Worm (Caenorhabditis elegans): Measurements from ENCODE around the gene atad-3.
A peak's percentile ranks its signal among the peaks of the same experiment; 100 is the strongest.

Gene atad-3

ce11 chrII:10248355-10249041, at the start of gene atad-3 (continued):
- TF ChIP-seq nfya-1 (tag; optimal IDR thresholded peaks at IDR 0.05): peak; percentile 63
- no peak for TF ChIP-seq pax-1 (tag; optimal IDR thresholded peaks at IDR 0.05)
- peak; percentile 95 for TF ChIP-seq F13H6.1 (tag; optimal IDR thresholded peaks at IDR 0.05)
- peak; percentile 65 for TF ChIP-seq ceh-48 (tag; optimal IDR thresholded peaks at IDR 0.05)
- peak; percentile 68 for TF ChIP-seq hlh-15 (tag; optimal IDR thresholded peaks at IDR 0.05)
- TF ChIP-seq ttx-3 (tag; optimal IDR thresholded peaks at IDR 0.05): peak; percentile 62
- TF ChIP-seq hlh-30 (tag; optimal IDR thresholded peaks at IDR 0.05; ENCODE audit: insufficient read depth): peak; percentile 16
- no peak for TF ChIP-seq fkh-10 (GFP tag; optimal IDR thresholded peaks at IDR 0.05)
- TF ChIP-seq ceh-45 (GFP tag; IDR thresholded peaks at IDR 0.05): peak; percentile 89; the same call in 1 of the 2 replicates
- peak; percentile 76 for TF ChIP-seq sox-2 (GFP tag; IDR thresholded peaks at IDR 0.05)
- peak; percentile 95 for TF ChIP-seq unc-3 (GFP tag; conservative IDR thresholded peaks at IDR 0.05)
- peak; percentile 77 for TF ChIP-seq unc-3 (tag; optimal IDR thresholded peaks at IDR 0.05)
- TF ChIP-seq pat-9 (tag; optimal IDR thresholded peaks at IDR 0.05): peak; percentile 58
- TF ChIP-seq elt-4 (tag; optimal IDR thresholded peaks at IDR 0.05): peak; percentile 8
- TF ChIP-seq sox-4 (tag; optimal IDR thresholded peaks at IDR 0.05): peak; percentile 48
- TF ChIP-seq odd-2 (tag; optimal IDR thresholded peaks at IDR 0.05): no peak
- peak; percentile 55 for TF ChIP-seq pha-2 (tag; optimal IDR thresholded peaks at IDR 0.05)

DNA sequence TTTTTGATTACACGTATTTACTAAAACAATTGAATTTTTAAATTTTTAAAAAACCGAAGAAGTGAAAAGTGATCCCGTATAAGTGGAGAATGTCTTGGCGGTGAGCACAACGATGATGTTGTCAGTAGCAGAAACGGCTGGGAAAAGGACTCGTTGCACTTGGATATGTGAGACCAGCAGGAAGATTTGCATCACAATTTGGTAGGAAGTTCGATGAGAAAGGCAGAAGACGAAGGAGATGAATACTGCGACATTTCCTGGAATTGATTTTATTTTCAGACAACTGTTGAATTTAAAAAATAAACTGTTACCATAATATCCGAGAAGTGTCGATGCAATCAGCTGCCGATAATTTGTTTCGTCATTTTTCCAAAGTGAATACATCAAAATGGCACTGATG, 48.9 kb upstream of the atad-3 start, which contains the start of gene R05H5.4:
Gene R05H5.4, minus strand, starts transcription at position 101 of the 400 bp plus-strand sequence.
- TF ChIP-seq sdc-2 (tag; optimal IDR thresholded peaks at IDR 0.05) (no peak), C08G9.2 (tag; optimal IDR thresholded peaks at IDR 0.05) (no peak), fkh-10 (GFP tag; optimal IDR thresholded peaks at IDR 0.05) (no peak), pqm-1 (tag; optimal IDR thresholded peaks at IDR 0.05) (no peak)

- TF ChIP-seq ceh-14 (tag; optimal IDR thresholded peaks at IDR 0.05) (peak; percentile 40), F13H6.1 (tag; optimal IDR thresholded peaks at IDR 0.05) (no peak), pax-1 (tag; optimal IDR thresholded peaks at IDR 0.05) (no peak), hlh-15 (tag; optimal IDR thresholded peaks at IDR 0.05) (no peak), ceh-18 (tag; optimal IDR thresholded peaks at IDR 0.05) (no peak), elt-4 (tag; optimal IDR thresholded peaks at IDR 0.05) (no peak), ttx-3 (tag; optimal IDR thresholded peaks at IDR 0.05) (no peak), zip-5 (tag; optimal IDR thresholded peaks at IDR 0.05) (peak; percentile 54), fax-1 (tag; optimal IDR thresholded peaks at IDR 0.05) (peak; percentile 36), C38D4.7 (GFP tag; optimal IDR thresholded peaks at IDR 0.05) (peak; percentile 26), che-1 (tag; optimal IDR thresholded peaks at IDR 0.05) (no peak), ceh-19 (GFP tag; optimal IDR thresholded peaks at IDR 0.05) (no peak), pha-2 (tag; optimal IDR thresholded peaks at IDR 0.05) (peak; percentile 14), fkh-10 (GFP tag; optimal IDR thresholded peaks at IDR 0.05) (no peak), ceh-34 (tag; optimal IDR thresholded peaks at IDR 0.05) (peak; percentile 4), hlh-8 (tag; optimal IDR thresholded peaks at IDR 0.05) (peak; percentile 65), syd-9 (tag; optimal IDR thresholded peaks at IDR 0.05) (no peak), Y22D7AL.16 (tag; optimal IDR thresholded peaks at IDR 0.05) (no peak), ref-2 (tag; optimal IDR thresholded peaks at IDR 0.05) (peak; percentile 24), sox-2 (GFP tag; IDR thresholded peaks at IDR 0.05) (0 out of 2 replicates have a peak, but pooled peaks have one; percentile 22), C08G9.2 (tag; optimal IDR thresholded peaks at IDR 0.05) (peak; percentile 52), ets-4 (tag; optimal IDR thresholded peaks at IDR 0.05) (peak; percentile 70), ceh-45 (GFP tag; IDR thresholded peaks at IDR 0.05) (no peak), hlh-6 (tag; optimal IDR thresholded peaks at IDR 0.05) (no peak), ceh-30 (tag; optimal IDR thresholded peaks at IDR 0.05) (no peak), tbx-2 (tag; optimal IDR thresholded peaks at IDR 0.05) (peak; percentile 81), ceh-6 (GFP tag; optimal IDR thresholded peaks at IDR 0.05) (no peak), sox-4 (tag; optimal IDR thresholded peaks at IDR 0.05) (no peak), pqm-1 (tag; optimal IDR thresholded peaks at IDR 0.05) (no peak), ceh-2 (tag; optimal IDR thresholded peaks at IDR 0.05) (peak; percentile 64), mec-3 (tag; optimal IDR thresholded peaks at IDR 0.05; ENCODE audit: borderline replicate concordance) (no peak), ceh-22 (tag; optimal IDR thresholded peaks at IDR 0.05) (no peak), nfya-1 (tag; optimal IDR thresholded peaks at IDR 0.05) (no peak), unc-42 (tag; optimal IDR thresholded peaks at IDR 0.05) (peak; percentile 42), hlh-30 (tag; optimal IDR thresholded peaks at IDR 0.05; ENCODE audit: insufficient read depth) (no peak), madf-2 (tag; optimal IDR thresholded peaks at IDR 0.05) (no peak), dmd-4 (tag; optimal IDR thresholded peaks at IDR 0.05; ENCODE audit: borderline replicate concordance) (no peak), elt-2 (tag; optimal IDR thresholded peaks at IDR 0.05) (peak; percentile 19), unc-55 (GFP tag; optimal IDR thresholded peaks at IDR 0.05) (no peak)
These were observed 48.0 kb upstream of the atad-3 start, which contains the start of gene arv-1 for ce11 chrII:10200759-10201158. Gene arv-1, minus strand, starts transcription at chrII:10200823.
